Fruit fly (Drosophila melanogaster): ENCODE results near the gene emei.
A peak's percentile ranks its signal among the peaks of the same experiment; 100 is the strongest.

Gene emei

DNA sequence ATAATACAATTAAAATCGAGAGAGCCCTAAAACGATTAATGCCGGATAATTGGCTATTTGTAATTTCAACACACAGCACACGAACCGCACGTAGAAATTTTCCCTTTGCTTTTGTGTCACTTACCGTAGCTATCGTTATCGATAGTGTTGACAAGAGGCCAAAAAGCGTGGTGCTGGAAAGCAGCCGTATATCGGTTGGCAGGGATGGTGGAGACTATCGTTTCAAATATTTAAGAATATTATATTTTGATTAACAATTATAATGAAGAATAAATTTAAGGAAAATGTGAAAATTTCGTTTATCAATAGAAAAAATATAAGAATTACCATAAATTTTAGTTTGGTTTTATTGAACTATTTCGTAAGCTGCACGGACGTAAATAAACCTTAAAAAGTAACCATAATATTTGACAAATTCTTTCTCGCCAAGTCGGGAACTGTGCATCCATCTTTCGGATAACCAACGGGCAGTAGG lies 16.4 kb upstream of the emei start, which contains the start of gene JIL-1:
Gene JIL-1 (minus strand): TSS at position 148 of the 475 bp plus-strand sequence.
- TF ChIP-seq noc (tag; optimal IDR thresholded peaks at IDR 0.05) = peak; percentile 18

DNA sequence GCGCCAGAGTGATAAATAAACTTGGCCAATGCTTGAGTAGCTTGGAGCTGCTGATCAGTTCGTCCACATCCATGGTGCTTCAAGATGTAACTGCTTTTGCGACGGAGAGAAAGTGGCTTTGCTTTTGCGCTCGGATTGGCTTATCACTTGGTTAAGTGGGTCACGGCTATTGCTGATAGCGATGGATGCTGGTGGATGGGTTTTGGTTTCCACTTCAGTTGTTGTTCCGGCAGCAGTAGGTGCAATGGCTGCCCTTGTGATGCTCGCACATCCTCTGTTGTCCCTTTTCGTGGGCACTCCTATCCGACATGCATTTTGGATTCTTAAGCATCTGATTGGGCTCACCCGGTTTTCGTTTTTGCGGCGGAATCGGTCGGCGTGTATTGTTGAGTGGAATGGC lies 15.2 kb upstream of the emei start:
- TF ChIP-seq noc (tag; optimal IDR thresholded peaks at IDR 0.05) = no peak

DNA sequence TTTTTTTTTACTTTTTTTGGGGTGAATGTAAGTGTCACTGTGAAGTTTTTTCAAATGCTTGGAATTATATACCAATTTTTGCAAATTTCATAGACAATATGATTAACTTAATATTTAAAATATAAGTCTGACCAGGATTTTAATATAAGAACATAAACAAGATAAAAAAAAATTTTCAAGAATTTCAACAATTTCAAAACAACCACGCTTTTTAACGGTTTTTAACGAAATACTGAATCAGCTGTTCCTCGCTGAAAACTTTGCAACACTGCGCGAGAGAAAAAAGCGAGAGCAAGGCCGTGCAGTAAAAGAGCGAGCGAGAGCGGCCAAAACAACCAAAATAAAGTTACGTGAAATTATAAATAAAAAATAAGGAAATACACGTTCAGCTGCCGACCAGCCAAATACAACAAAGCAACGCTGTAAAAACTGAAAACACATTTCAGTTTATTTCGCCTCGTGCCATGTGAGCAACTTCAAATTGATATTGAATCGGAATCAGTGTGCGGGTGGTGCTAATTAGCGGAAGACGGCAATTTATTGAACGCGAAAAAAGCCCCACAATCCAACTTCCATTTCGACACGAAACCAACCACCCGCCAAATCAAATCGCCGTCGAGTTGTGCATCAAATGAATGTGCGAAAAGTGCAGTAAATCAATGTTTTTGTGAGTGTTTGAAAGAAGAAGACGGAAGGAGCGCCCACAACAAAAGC lies 13.1 kb upstream of the emei start, which contains the start of the genes CG46439, Iyd and CG33947:
Gene CG46439 (minus strand): TSS at position 51 of the 714 bp plus-strand sequence.
Gene Iyd (minus strand): TSS at position 51 of the 714 bp plus-strand sequence.
Gene CG33947 (plus strand): TSS at position 302 of the 714 bp plus-strand sequence.
- no peak for TF ChIP-seq noc (tag; optimal IDR thresholded peaks at IDR 0.05)

DNA sequence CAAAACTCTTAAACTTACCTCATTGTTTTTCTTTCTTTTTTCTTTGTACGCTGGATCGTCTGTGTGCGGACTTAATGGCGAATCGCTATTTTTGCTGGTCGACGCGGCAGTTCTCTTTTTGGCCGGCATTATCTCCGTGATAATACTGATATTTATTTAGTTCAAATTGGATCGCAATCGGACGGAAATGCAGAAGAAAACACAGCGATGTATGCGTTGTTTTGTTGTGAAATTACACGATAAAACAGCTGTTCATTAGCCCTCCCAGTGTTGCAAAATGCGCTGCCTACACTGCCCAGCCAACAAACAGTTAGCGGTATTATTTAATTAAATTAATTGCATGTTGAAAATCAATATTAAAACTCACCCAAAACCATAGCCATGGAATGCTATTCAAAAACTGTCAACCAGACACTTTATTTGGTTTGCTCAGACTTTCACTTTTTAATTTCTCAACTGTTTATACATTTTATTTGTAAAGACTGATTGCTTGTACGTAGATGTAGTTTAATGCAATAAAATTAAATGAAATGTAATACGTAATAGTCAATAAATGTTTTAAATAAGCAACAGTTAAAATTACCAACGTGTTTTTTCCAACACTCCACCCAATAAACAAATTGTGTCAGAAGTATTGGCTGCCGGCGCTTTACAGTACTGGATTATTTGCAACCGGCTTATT lies 11.4 kb upstream of the emei start, which contains the start of the genes Irbp18 and APP-BP1:
Gene Irbp18 (minus strand): TSS at position 205 of the 682 bp plus-strand sequence.
Gene APP-BP1 (plus strand): TSS at position 431 of the 682 bp plus-strand sequence.
- TF ChIP-seq noc (tag; optimal IDR thresholded peaks at IDR 0.05) = peak; percentile 94

DNA sequence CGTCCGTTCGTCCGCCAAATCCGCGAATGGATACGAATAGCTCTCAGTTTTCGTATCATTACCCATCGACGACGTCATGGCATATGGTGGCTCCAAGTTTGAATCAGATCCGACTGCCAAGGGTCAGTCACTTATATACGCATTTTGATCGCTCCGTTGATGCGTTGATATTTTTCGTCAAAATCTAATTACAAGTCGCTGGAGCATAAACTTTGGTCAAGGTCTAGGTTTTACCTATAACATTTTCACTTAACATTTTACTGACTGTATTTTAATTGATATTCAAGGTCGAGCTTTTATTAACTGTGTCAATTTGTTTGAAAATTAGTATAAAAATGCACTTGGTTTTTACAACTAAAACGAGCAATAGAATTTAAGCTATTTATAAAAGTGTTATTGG lies 7.9 kb upstream of the emei start, which contains the start of gene Elo68beta:
Gene Elo68beta (minus strand): TSS at position 101 of the 400 bp plus-strand sequence.
- TF ChIP-seq noc (tag; optimal IDR thresholded peaks at IDR 0.05) = no peak

DNA sequence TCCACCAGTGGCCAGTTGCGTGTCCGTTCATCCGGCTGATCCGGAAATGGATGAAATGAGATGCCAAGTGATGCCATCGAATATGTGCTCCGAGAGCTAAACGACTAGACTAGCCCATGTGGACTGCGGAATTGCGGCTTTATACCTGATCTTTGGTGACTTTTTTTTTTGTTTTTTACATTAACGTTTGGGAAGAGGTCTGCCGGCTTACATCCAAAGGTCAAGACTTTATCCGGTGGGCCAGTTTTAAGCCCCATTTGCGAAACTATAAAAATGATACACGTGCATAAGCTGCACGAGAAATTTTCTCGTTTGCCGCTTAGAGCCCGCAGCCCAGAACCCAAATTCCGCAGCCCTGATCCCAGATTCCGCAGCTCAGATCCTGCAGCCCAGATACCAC lies 6.6 kb upstream of the emei start, which contains the start of gene Elo68alpha:
Gene Elo68alpha (minus strand): TSS at position 101 of the 400 bp plus-strand sequence.
- no peak for TF ChIP-seq noc (tag; optimal IDR thresholded peaks at IDR 0.05)

DNA sequence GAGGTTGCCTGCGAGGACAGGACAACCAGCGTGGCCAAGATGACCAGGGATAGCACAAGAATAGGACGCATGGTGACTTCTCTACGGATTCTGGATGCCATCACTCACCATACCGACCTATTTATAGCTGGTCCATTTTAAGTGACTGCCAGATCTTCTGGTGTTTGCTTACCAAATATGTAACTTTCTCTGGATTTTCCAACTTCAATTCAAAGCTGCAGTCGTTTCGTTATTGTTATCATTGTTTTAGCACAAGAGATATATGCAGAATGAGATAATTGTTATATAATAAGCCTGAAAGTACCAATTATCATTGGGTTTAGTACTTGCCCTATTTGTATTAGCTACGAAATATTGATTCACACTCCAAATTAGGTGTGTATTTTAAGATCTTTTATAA lies 5.7 kb upstream of the emei start, which contains the start of gene CG32071:
Gene CG32071 (minus strand): TSS at position 101 of the 400 bp plus-strand sequence.
- TF ChIP-seq noc (tag; optimal IDR thresholded peaks at IDR 0.05) = no peak

DNA sequence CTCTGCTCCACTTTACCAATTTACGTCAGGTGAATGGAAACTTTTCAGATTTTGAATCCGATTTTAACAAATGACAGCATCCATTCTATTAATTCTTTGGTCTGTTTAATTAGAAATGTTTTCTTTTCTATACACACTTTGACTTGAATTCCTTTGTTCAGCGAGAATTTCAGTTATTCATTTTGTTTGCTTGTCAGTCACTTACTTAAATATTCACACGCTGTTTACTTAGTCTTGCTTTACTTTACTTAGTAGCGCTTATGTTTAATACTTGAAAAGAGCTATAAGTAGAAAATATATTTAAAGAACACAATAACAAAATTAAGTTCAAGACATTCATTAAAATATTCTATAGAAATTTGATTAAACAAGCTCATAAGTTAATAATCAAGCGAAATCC lies 2.1 kb upstream of the emei start, which contains the start of gene CG32073:
Gene CG32073 (minus strand): TSS at position 151 of the 400 bp plus-strand sequence.
- TF ChIP-seq noc (tag; optimal IDR thresholded peaks at IDR 0.05) = no peak

DNA sequence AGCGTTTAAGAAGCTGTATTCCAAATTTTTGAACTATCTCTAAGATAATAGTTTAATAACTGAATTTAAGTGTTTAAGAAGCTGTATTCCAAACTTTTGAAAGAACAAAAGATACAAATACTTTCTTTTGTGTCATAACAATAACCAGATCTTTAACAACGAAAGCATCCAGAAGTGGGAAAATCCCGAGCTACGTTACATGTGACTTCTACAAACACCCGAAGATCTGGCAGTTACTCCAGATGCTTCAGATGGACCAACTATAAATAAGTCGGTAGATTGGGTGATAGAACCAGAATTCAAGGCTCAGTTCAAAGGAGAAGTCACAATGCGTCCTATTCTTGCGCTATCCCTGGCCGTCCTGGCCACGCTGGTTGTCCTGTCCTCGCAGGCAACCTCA lies 1.6 kb upstream of the emei start, which contains the start of gene CG12522:
Gene CG12522 (plus strand): TSS at position 301 of the 400 bp plus-strand sequence.
- no peak for TF ChIP-seq noc (tag; optimal IDR thresholded peaks at IDR 0.05)

DNA sequence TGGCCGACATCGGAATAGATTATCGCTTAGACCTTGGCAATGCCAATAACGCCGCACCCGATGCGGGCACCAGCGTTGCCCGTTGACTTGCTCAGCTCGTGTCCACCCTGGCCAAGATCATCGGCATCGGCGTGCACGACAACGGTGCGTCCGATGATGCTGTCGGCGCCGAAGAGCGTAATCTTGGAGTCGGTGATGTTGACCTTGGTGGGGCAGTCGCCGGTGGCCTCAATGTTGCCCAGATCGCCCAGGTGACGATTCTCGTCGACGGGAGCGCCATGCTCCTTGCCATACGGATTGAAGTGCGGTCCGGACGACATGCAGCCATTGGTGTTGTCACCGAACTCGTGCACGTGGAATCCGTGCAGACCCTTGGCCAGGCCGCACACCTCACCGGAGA lies 2.9 kb downstream of the emei start:
- TF ChIP-seq noc (tag; optimal IDR thresholded peaks at IDR 0.05) = no peak

DNA sequence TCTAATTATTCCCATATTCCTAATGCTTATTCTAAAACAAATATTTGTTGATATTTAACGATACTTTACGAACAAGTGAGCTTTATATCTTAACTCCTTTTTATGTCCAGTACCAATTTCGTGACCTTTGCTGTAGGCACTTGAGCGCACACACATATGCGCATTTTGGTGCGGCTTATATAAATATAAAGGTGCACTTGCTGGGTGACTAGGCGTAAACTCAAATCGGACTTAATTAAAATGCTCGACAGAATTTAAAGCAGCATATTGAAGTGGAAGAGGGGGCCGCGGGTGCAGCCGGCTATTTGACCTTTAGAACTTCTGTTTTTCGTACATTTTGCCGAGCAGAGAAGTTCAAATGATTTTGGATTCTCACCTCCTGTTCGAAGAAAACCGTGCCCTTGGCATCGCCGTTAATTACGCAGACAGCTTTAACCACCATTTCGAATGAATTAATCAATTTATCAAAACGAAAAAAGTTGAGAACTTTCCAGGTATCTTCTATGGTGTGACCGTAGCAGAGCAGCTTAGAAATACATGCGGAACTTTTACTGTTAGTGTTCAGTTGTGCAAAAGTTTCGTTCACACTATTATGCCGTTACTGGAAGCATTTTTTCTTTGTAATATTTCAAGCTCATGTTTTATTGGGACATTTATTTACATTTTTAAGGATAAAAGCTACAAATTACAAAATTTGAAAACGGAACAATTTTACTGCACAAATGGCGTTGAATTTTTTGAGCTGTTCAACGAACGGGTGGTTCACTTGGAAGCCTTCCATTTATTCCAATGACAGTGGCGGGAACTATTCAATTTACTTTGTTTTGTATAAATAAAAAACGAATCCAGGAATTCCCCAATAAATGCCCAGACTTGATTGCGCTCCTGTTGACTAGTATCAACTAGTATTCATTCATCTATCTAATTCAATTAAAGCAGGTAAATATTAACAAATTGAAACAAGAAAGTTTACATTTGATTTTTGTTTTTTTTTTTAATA lies 4.0 kb downstream of the emei start, which contains the start of gene Sod1:
Gene Sod1 (minus strand): TSS at position 543 of the 1,000 bp plus-strand sequence.
- peak; percentile 44 for TF ChIP-seq noc (tag; optimal IDR thresholded peaks at IDR 0.05)

DNA sequence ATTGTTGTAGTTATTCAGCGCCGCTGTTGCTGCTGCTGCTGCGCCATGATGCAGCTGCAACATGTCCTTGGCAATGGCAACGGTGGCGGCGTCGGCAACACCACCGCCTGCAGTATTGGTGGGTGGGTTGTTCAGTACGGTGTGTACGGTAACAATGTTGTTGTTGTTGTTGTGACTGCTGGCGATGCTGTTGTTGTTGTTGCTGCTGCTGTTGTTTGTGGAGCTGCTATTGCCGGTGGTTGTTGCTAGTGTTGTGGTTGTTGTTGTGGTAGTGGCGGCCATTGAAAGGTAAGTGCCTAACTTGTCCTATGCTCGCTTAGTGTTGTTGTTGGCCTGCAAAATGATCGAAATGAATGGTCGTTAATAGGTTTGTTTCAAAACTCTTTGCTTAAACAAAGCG lies 8.2 kb downstream of the emei start:
- no peak for TF ChIP-seq noc (tag; optimal IDR thresholded peaks at IDR 0.05)

DNA sequence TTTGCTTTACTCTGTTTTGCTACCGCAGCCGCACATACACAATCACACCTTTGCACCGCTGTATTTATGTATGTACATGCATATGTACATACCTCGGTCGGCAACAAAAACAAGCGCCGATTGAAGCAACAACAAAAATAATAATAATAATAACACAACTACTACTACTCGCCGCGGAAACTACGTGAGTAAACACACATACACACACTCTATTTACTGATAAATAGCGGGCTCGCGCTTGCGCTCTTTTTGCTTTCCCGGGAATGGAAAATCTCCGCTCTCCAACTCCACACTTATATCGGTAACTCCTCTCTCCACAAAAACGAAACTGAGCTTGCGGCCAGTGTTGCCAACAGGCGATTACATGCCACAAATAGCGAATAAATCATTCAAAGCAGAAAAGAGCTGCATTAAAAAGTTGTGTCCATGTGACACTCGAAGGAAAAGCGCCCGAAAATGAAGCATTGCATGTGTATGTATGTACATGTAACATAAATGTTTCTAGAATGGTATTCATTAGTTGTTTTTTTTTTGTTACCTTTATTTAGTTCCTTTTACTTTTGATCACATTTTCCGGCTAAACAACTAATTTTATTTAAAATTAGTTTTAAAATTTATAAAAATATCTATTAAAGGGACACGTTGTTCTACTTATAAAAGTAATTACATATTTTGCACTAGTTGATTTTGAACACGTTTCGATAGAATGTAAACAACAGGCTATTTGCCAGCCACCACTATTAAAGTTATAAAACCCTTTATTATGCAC lies 9.3 kb downstream of the emei start:
- TF ChIP-seq noc (tag; optimal IDR thresholded peaks at IDR 0.05) = peak; percentile 38

DNA sequence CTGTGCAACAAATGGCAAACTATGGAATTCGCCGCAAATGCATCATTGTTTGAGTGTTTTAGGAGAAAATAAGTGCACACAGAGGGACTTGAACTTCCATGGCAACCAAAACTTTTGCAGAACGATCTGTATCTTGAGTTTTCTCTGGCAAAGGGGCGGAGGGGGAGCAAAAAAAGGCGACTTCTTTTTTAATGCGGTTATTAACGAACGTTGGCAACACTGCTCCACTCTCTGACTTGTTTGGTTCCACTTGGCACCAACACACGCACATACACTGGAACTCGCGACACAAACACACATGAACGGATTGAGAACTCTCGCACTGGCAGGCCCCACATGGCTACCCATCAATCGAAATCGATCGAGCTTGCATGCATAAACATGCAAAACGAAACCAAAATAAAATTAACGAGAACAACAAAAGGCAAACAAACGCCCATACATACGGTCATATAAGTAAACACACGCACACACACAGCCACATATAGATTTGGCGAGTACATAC lies 10.0 kb downstream of the emei start:
- no peak for TF ChIP-seq noc (tag; optimal IDR thresholded peaks at IDR 0.05)
